Worm (Caenorhabditis elegans) whole organism, L2 larva: Measurements from ENCODE around the gene mig-22.
A peak's percentile ranks its signal among the peaks of the same experiment; 100 is the strongest.

Experiments used
- R02D3.7 ChIP-seq: fragments of 150-350 bp; optimal IDR thresholded peaks from 2 replicates; lab custom pipeline; 2014; ENCODE audit warnings: missing biosample characterization, missing genetic modification characterization
- aly-2 ChIP-seq: fragments of 150-350 bp; optimal IDR thresholded peaks from 2 replicates; lab custom pipeline; 2014; ENCODE audit warnings: missing biosample characterization, missing genetic modification characterization
- ceh-82 ChIP-seq: fragments of 150-350 bp; optimal IDR thresholded peaks from 2 replicates; lab custom pipeline; 2014; ENCODE audit warnings: missing biosample characterization, missing genetic modification characterization
- elt-1 ChIP-seq: fragments of 150-350 bp; optimal IDR thresholded peaks from 2 replicates; lab custom pipeline; 2014; ENCODE audit warnings: missing biosample characterization, missing genetic modification characterization
- elt-3 ChIP-seq: sonication (generic microtip); optimal IDR thresholded peaks from 2 replicates; lab custom pipeline; 2017; ENCODE audit warnings: missing biosample characterization, missing genetic modification characterization
- mab-5 ChIP-seq: fragments of 150-350 bp; optimal IDR thresholded peaks from 2 replicates; lab custom pipeline; 2014; ENCODE audit warnings: missing biosample characterization, missing genetic modification characterization
- nhr-25 ChIP-seq: fragments of 150-350 bp; sonication (generic microtip); optimal IDR thresholded peaks from 3 replicates; lab custom pipeline; 2014; ENCODE audit warnings: missing biosample characterization, missing genetic modification characterization
- ztf-4 ChIP-seq: fragments of 150-350 bp; optimal IDR thresholded peaks from 2 replicates; lab custom pipeline; 2014; ENCODE audit warnings: missing biosample characterization, missing genetic modification characterization

- no peak for TF ChIP-seq ztf-4 (tag; lab: Kevin White, UChicago)
- no peak for TF ChIP-seq ceh-82 (tag; lab: Kevin White, UChicago)
- TF ChIP-seq R02D3.7 (tag; lab: Kevin White, UChicago): no peak
- TF ChIP-seq nhr-25 (tag; lab: Kevin White, UChicago): peak; percentile 74
- no peak for TF ChIP-seq elt-1 (tag; lab: Kevin White, UChicago)
- TF ChIP-seq elt-3: no peak
- TF ChIP-seq mab-5 (tag; lab: Kevin White, UChicago): no peak
- TF ChIP-seq aly-2 (tag; lab: Kevin White, UChicago): no peak
Observed at ce11 chrIII:8749487-8749886, 17.7 kb downstream of the mig-22 start, which contains the start of gene sma-2.
